Worm (Caenorhabditis elegans): Measurements from ENCODE around the gene pis-1.

Gene pis-1

DNA sequence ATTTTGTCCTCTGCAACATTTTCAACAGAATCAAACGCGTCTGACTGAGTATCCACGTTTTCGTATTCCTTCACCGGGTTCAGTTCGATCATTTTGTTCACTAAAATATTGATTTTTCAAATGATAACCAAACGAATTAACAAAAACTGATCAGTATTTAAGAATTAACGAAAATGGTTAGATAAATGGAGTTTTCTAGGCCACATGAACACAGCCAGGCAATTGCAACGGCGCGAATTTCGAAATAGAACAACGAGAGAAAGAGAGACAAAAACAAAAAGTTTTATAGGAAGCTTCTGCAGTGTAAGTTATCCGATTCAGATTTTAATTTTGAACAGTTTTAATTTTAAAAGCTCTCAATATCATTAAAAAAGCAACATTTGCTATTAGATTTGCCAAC is 18.9 kb downstream of the pis-1 start, which contains the start of gene sna-2:
TSS of gene sna-2 (minus strand) at position 100 of the 400 bp plus-strand sequence.
- TF ChIP-seq ceh-31 (tag; optimal IDR thresholded peaks at IDR 0.05) (peak; percentile 92), tbx-7 (tag; optimal IDR thresholded peaks at IDR 0.05) (peak; percentile 37), rnt-1 (tag; optimal IDR thresholded peaks at IDR 0.05) (peak; percentile 50), unc-42 (tag; optimal IDR thresholded peaks at IDR 0.05) (peak; percentile 54), ets-4 (tag; optimal IDR thresholded peaks at IDR 0.05) (peak; percentile 66), sox-4 (tag; optimal IDR thresholded peaks at IDR 0.05) (no peak), tbx-2 (tag; optimal IDR thresholded peaks at IDR 0.05) (peak; percentile 45), dve-1 (tag; optimal IDR thresholded peaks at IDR 0.05) (no peak), C08G9.2 (tag; optimal IDR thresholded peaks at IDR 0.05) (peak; percentile 83), ceh-2 (tag; optimal IDR thresholded peaks at IDR 0.05) (peak; percentile 69), nfya-1 (tag; optimal IDR thresholded peaks at IDR 0.05) (peak; percentile 20)

DNA sequence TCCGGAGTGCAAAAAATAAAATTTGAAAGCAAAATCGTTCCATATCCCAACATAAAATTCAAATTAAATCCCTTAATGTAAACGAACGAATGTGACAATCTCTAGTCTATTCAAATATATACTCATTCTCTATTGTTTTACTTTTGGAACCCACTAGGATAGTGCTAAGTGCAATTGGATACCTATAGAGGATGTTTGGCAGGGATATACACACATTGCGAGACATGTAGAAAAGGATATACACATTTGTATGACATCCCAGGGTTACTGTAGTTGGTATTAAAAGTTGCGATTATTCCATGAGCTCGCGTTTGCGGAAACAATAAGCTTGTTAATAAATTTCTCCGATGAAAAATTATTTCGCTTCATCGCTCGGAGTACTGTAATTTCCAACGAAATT is 23.0 kb downstream of the pis-1 start:
- no peak for TF ChIP-seq pag-3 (tag; optimal IDR thresholded peaks at IDR 0.05; ENCODE audit: borderline replicate concordance)
- no peak for TF ChIP-seq ref-2 (tag; optimal IDR thresholded peaks at IDR 0.05)
- no peak for TF ChIP-seq ceh-45 (GFP tag; IDR thresholded peaks at IDR 0.05)
- no peak for TF ChIP-seq ets-4 (tag; optimal IDR thresholded peaks at IDR 0.05)
- no peak for TF ChIP-seq pat-9 (tag; optimal IDR thresholded peaks at IDR 0.05)
- TF ChIP-seq ama-1 (optimal IDR thresholded peaks at IDR 0.05), result peak; percentile 88
- TF ChIP-seq ceh-22 (tag; optimal IDR thresholded peaks at IDR 0.05), result no peak
- TF ChIP-seq ceh-30 (tag; optimal IDR thresholded peaks at IDR 0.05), result no peak
- no peak for TF ChIP-seq T23F11.4 (GFP tag; optimal IDR thresholded peaks at IDR 0.05)
- no peak for TF ChIP-seq pqm-1 (tag; optimal IDR thresholded peaks at IDR 0.05)
- no peak for TF ChIP-seq sox-4 (tag; optimal IDR thresholded peaks at IDR 0.05)
- no peak for TF ChIP-seq ahr-1 (tag; optimal IDR thresholded peaks at IDR 0.05)
- TF ChIP-seq pha-2 (tag; optimal IDR thresholded peaks at IDR 0.05), result peak; percentile 3
- TF ChIP-seq ttx-3 (tag; optimal IDR thresholded peaks at IDR 0.05), result no peak
- no peak for TF ChIP-seq madf-2 (tag; optimal IDR thresholded peaks at IDR 0.05)
- no peak for TF ChIP-seq pros-1 (tag; optimal IDR thresholded peaks at IDR 0.05)
- TF ChIP-seq sox-2 (GFP tag; IDR thresholded peaks at IDR 0.05), result peak; percentile 15; the same call in 1 of the 2 replicates
- no peak for TF ChIP-seq hlh-15 (tag; optimal IDR thresholded peaks at IDR 0.05)
- TF ChIP-seq hlh-8 (tag; optimal IDR thresholded peaks at IDR 0.05), result no peak
- peak; percentile 35 for TF ChIP-seq ceh-34 (tag; optimal IDR thresholded peaks at IDR 0.05)
- TF ChIP-seq ceh-2 (tag; optimal IDR thresholded peaks at IDR 0.05), result no peak
- TF ChIP-seq tbx-7 (tag; optimal IDR thresholded peaks at IDR 0.05), result no peak

ce11 chrIV:9772096-9772720 is 24.2 kb downstream of the pis-1 start, which contains the start of gene cav-1:
cav-1 (plus strand) TSS chrIV:9772510.
- TF ChIP-seq unc-55 (GFP tag; optimal IDR thresholded peaks at IDR 0.05) (peak; percentile 52), ref-2 (tag; optimal IDR thresholded peaks at IDR 0.05) (peak; percentile 47), dve-1 (tag; optimal IDR thresholded peaks at IDR 0.05) (no peak), nfya-1 (tag; optimal IDR thresholded peaks at IDR 0.05) (peak; percentile 58), ceh-31 (tag; optimal IDR thresholded peaks at IDR 0.05) (peak; percentile 53), ama-1 (optimal IDR thresholded peaks at IDR 0.05) (peak; percentile 58), tbx-2 (tag; optimal IDR thresholded peaks at IDR 0.05) (peak; percentile 31), unc-42 (tag; optimal IDR thresholded peaks at IDR 0.05) (no peak)

ce11 chrIV:9770798-9771197 is 25.6 kb downstream of the pis-1 start:
- TF ChIP-seq rnt-1 (tag; optimal IDR thresholded peaks at IDR 0.05) (no peak), zip-5 (tag; optimal IDR thresholded peaks at IDR 0.05) (no peak), ets-4 (tag; optimal IDR thresholded peaks at IDR 0.05) (no peak), C38D4.7 (GFP tag; optimal IDR thresholded peaks at IDR 0.05) (no peak), hlh-6 (tag; optimal IDR thresholded peaks at IDR 0.05) (no peak), ref-2 (tag; optimal IDR thresholded peaks at IDR 0.05) (peak; percentile 20), tbx-2 (tag; optimal IDR thresholded peaks at IDR 0.05) (peak; percentile 62), ztf-16 (tag; optimal IDR thresholded peaks at IDR 0.05) (no peak), hlh-30 (tag; optimal IDR thresholded peaks at IDR 0.05; ENCODE audit: insufficient read depth) (no peak), C08G9.2 (tag; optimal IDR thresholded peaks at IDR 0.05) (no peak), fkh-6 (tag; optimal IDR thresholded peaks at IDR 0.05) (no peak), unc-55 (GFP tag; optimal IDR thresholded peaks at IDR 0.05) (peak; percentile 98), odd-2 (tag; optimal IDR thresholded peaks at IDR 0.05) (no peak), che-1 (tag; optimal IDR thresholded peaks at IDR 0.05) (no peak), lim-6 (tag; optimal IDR thresholded peaks at IDR 0.05) (no peak), sox-2 (GFP tag; IDR thresholded peaks at IDR 0.05) (no peak), F13H6.1 (tag; optimal IDR thresholded peaks at IDR 0.05) (no peak), unc-86 (tag; optimal IDR thresholded peaks at IDR 0.05) (no peak), npax-4 (tag; optimal IDR thresholded peaks at IDR 0.05) (no peak), ceh-34 (tag; optimal IDR thresholded peaks at IDR 0.05) (no peak), elt-4 (tag; optimal IDR thresholded peaks at IDR 0.05) (no peak), pqm-1 (tag; optimal IDR thresholded peaks at IDR 0.05) (no peak), ceh-9 (tag; optimal IDR thresholded peaks at IDR 0.05) (no peak), ceh-31 (tag; optimal IDR thresholded peaks at IDR 0.05) (peak; percentile 9), hlh-8 (tag; optimal IDR thresholded peaks at IDR 0.05) (no peak), ceh-30 (tag; optimal IDR thresholded peaks at IDR 0.05) (no peak), fax-1 (tag; optimal IDR thresholded peaks at IDR 0.05) (no peak)
